Fruit fly (Drosophila melanogaster) whole organism, wandering third instar larva: Measurements from ENCODE around the gene Dup99B.

Source experiments
- CG32264 ChIP-seq: fragments of 200-800 bp; sonication (Bioruptor generic); optimal IDR thresholded peaks from 2 replicates; lab custom pipeline; 2016; ENCODE audit warnings: missing biosample characterization, missing genetic modification characterization
- CG9705 ChIP-seq: fragments of 200-800 bp; sonication (Bioruptor generic); optimal IDR thresholded peaks from 2 replicates; lab custom pipeline; 2018; ENCODE audit warnings: missing biosample characterization, mild to moderate bottlenecking, missing genetic modification characterization
- Dfd ChIP-seq: fragments of >200 bp; optimal IDR thresholded peaks from 2 replicates; lab custom pipeline; 2017; ENCODE audit warnings: missing biosample characterization, missing genetic modification characterization
- Hr83 ChIP-seq: fragments of 200-300 bp; sonication (Bioruptor generic); optimal IDR thresholded peaks from 2 replicates; lab custom pipeline; 2016; ENCODE audit warnings: missing biosample characterization, mild to moderate bottlenecking, missing genetic modification characterization, moderate library complexity; ENCODE audit not compliant: poor library complexity, severe bottlenecking
- Jra ChIP-seq: sonication (Bioruptor generic); optimal IDR thresholded peaks from 2 replicates; lab custom pipeline; 2016; ENCODE audit warnings: missing biosample characterization, missing genetic modification characterization
- Sp1 ChIP-seq: fragments of 200-800 bp; sonication (Bioruptor generic); optimal IDR thresholded peaks from 3 replicates; lab custom pipeline; 2019; ENCODE audit warnings: missing biosample characterization, mild to moderate bottlenecking, missing genetic modification characterization, moderate library complexity
- br ChIP-seq: fragments of 200-800 bp; sonication (Bioruptor generic); optimal IDR thresholded peaks from 2 replicates; lab custom pipeline; 2016; ENCODE audit warnings: missing biosample characterization, missing genetic modification characterization
- brk ChIP-seq: fragments of 200-800 bp; sonication (Bioruptor generic); optimal IDR thresholded peaks from 2 replicates; lab custom pipeline; 2016; ENCODE audit warnings: missing biosample characterization, mild to moderate bottlenecking, missing genetic modification characterization
- dl ChIP-seq, 2 experiments: fragments of 175-275, 200-275 bp in 1 of 2; fragments of 200-275 bp in 1 of 2; sonication (Bioruptor generic); optimal IDR thresholded peaks; lab custom pipeline; 2018; ENCODE audit warnings: mild to moderate bottlenecking in 2 of 2, missing biosample characterization in 2 of 2, missing genetic modification characterization in 2 of 2, moderate library complexity in 2 of 2; ENCODE audit not compliant: partially characterized antibody in 2 of 2, insufficient read depth in 1 of 2
- dsf ChIP-seq: sonication (Bioruptor generic); optimal IDR thresholded peaks from 2 replicates; lab custom pipeline; 2016; ENCODE audit warnings: missing biosample characterization, missing genetic modification characterization, borderline replicate concordance
- h ChIP-seq: fragments of 200-800 bp; sonication (Bioruptor generic); optimal IDR thresholded peaks from 3 replicates; lab custom pipeline; 2016; ENCODE audit warnings: missing biosample characterization, mild to moderate bottlenecking, missing genetic modification characterization
- rgr ChIP-seq: fragments of 200-800 bp; sonication (Bioruptor generic); optimal IDR thresholded peaks from 3 replicates; lab custom pipeline; 2016; ENCODE audit warnings: missing biosample characterization, mild to moderate bottlenecking, missing genetic modification characterization

The Dup99B gene

DNA sequence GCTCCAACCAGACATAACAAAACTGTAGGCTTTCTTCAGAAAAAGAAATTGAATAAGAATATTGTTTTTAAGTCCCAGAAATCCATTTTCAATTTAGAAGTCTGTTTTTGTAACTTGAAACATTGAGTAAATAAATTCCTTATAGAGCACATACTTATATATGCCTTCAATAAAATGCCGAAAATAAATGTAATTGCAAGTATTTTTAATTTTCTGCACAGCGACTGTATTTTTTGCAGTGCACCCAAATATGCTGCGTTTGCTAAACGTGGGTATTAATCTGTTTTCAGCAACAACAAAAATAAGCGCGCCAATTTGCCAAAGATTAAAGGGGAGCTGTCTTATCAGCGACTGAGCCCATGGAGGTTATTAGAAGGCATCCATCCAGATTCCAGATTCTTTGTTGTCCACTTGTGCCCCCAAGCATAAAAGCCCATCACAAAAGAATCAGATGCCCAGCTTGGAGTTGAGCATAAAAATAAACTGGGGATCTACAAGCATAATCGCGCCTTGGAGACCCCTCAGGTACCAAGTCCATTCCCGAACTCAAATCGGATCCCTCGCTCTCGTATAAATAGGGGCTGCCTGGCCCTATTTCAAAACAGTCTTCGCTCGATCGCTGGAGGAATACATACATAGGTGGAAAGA, 44.0 kb downstream of the Dup99B start, which contains the start of gene Obp99a (continued):
- TF ChIP-seq CG9705: no peak
- TF ChIP-seq CG32264 (GFP tag; lab: Kevin White, UChicago): no peak
- no peak for TF ChIP-seq Sp1
- no peak for TF ChIP-seq brk (GFP tag; lab: Kevin White, UChicago)

- TF ChIP-seq dsf (GFP tag; lab: Kevin White, UChicago) (no peak), rgr (no peak), dl (GFP tag; optimal IDR thresholded peaks at IDR 0.05; lab: Kevin White, UChicago; ENCODE audit: insufficient read depth in 1 of 2, partially characterized antibody in 2 of 2) (no peak), Dfd (GFP tag; lab: Kevin White, UChicago) (no peak), Jra (GFP tag; lab: Kevin White, UChicago) (no peak), Hr83 (GFP tag; lab: Kevin White, UChicago) (no peak), br (no peak), h (no peak)
These were observed 46.4 kb downstream of the Dup99B start, which contains the start of the genes ppk20 and ppk30 for dm6 chr3R:29668777-29669176. ppk20 (minus strand) TSS chr3R:29668877. ppk30 (plus strand) TSS chr3R:29669149.
